Worm (Caenorhabditis elegans) whole organism, young adult: ENCODE measurements around the gene Y102E9.5.

Source experiments
- F37B4.10 ChIP-seq: fragments of 200-800 bp; sonication (Bioruptor generic); IDR thresholded peaks from 2 replicates; pipeline ENCODE4 v1.3.6; 2022; ENCODE audit warnings: missing genetic modification characterization, missing compliant biosample characterization
- Y56A3A.18 ChIP-seq: fragments of 200-800 bp; sonication (Bioruptor generic); IDR thresholded peaks from 2 replicates; pipeline ENCODE4 v1.3.6; 2022; ENCODE audit warnings: missing genetic modification reagents, missing genetic modification characterization, missing compliant biosample characterization
- akir-1 ChIP-seq: fragments of 200-800 bp; sonication (Bioruptor generic); optimal IDR thresholded peaks from 2 replicates; lab custom pipeline; 2018; ENCODE audit warnings: mild to moderate bottlenecking, missing genetic modification characterization, moderate library complexity, missing compliant biosample characterization
- aptf-2 ChIP-seq: fragments of 200-800 bp; sonication (Bioruptor generic); conservative IDR thresholded peaks from 2 replicates; pipeline ENCODE4 v1.3.6; 2022; ENCODE audit warnings: missing genetic modification reagents, missing genetic modification characterization, missing compliant biosample characterization
- athp-1 ChIP-seq: sonication (generic microtip); optimal IDR thresholded peaks from 2 replicates; lab custom pipeline; 2017; ENCODE audit warnings: mild to moderate bottlenecking, missing genetic modification characterization, missing compliant biosample characterization
- cebp-2 ChIP-seq: fragments of 200-800 bp; sonication (Bioruptor generic); IDR thresholded peaks from 2 replicates; pipeline ENCODE4 v1.3.6; 2022; ENCODE audit warnings: missing genetic modification characterization, missing compliant biosample characterization
- lag-1 ChIP-seq: fragments of 200-800 bp; sonication (Bioruptor generic); IDR thresholded peaks from 2 replicates; pipeline ENCODE4 v1.3.6; 2022; ENCODE audit warnings: missing genetic modification reagents, missing genetic modification characterization, missing compliant biosample characterization
- mcd-1 ChIP-seq: fragments of 200-800 bp; sonication (Bioruptor generic); IDR thresholded peaks from 2 replicates; pipeline ENCODE4 v1.3.6; 2022; ENCODE audit warnings: missing genetic modification reagents, missing genetic modification characterization, missing compliant biosample characterization
- pha-4 ChIP-seq: fragments of 150-350 bp; sonication (generic microtip); optimal IDR thresholded peaks from 2 replicates; lab custom pipeline; 2014; ENCODE audit warnings: missing biosample characterization, missing genetic modification reagents, missing genetic modification characterization
- rcor-1 ChIP-seq: fragments of 200-800 bp; sonication (Bioruptor generic); IDR thresholded peaks from 2 replicates; pipeline ENCODE4 v1.3.6; 2022; ENCODE audit warnings: missing genetic modification reagents, missing genetic modification characterization, missing compliant biosample characterization
- repo-1 ChIP-seq: sonication (generic microtip); optimal IDR thresholded peaks from 2 replicates; lab custom pipeline; 2017; ENCODE audit warnings: mild to moderate bottlenecking, missing genetic modification characterization, missing compliant biosample characterization
- sptf-2 ChIP-seq: fragments of 200-800 bp; sonication (Bioruptor generic); optimal IDR thresholded peaks from 2 replicates; lab custom pipeline; 2018; ENCODE audit warnings: mild to moderate bottlenecking, missing genetic modification characterization, missing compliant biosample characterization
- unc-130 ChIP-seq: sonication (generic microtip); optimal IDR thresholded peaks from 2 replicates; lab custom pipeline; 2016; ENCODE audit warnings: missing genetic modification reagents, missing genetic modification characterization, missing compliant biosample characterization
- unc-62 ChIP-seq: fragments of 150-350 bp; optimal IDR thresholded peaks from 2 replicates; lab custom pipeline; 2014; ENCODE audit warnings: missing biosample characterization, missing genetic modification reagents, missing genetic modification characterization

DNA sequence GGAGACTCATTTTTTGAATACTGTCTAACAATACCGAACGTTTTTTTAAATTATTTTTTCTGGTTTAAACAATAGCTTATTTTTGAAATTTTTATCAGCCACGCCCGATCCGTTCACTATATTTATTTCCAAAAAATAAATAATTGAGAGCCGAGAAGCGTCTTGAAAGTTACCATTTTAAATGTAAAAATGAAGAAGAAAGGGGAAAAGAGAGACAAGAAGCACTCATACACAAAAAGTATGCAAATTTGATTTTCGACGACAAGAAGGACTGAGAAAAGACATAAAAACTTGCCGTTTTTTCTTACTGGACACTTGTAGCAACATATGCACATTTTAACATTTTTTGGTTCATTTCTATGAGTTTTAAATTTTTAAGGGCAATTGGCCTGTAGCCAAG lies 48.3 kb downstream of the Y102E9.5 start:
- no peak for TF ChIP-seq F37B4.10 (GFP tag; lab: Robert Waterston, UW)
- no peak for TF ChIP-seq cebp-2 (GFP tag; lab: Robert Waterston, UW)
- no peak for TF ChIP-seq Y56A3A.18 (GFP tag; lab: Robert Waterston, UW)
- TF ChIP-seq pha-4 (tag; lab: Kevin White, UChicago) = no peak
- no peak for TF ChIP-seq athp-1 (tag; lab: Kevin White, UChicago)
- no peak for TF ChIP-seq unc-62 (GFP tag; lab: Kevin White, UChicago)
- no peak for TF ChIP-seq rcor-1 (GFP tag; lab: Robert Waterston, UW)
- TF ChIP-seq lag-1 = no peak
- no peak for TF ChIP-seq unc-130
- TF ChIP-seq akir-1 (GFP tag; lab: Kevin White, UChicago) = no peak
- TF ChIP-seq mcd-1 (GFP tag; lab: Robert Waterston, UW) = no peak
- no peak for TF ChIP-seq sptf-2 (GFP tag; lab: Kevin White, UChicago)
- no peak for TF ChIP-seq repo-1 (tag; lab: Kevin White, UChicago)
- TF ChIP-seq aptf-2 (GFP tag; lab: Robert Waterston, UW) = no peak
